Fruit fly (Drosophila melanogaster) whole organism: ENCODE results near the gene CG31140.

Experiments used
- CG8478 ChIP-seq: fragments of >200 bp; optimal IDR thresholded peaks from 2 replicates; lab custom pipeline; 2018; ENCODE audit warnings: inconsistent platforms
- Dll ChIP-seq: fragments of >200 bp; optimal IDR thresholded peaks from 2 replicates; lab custom pipeline; 2017
- pan ChIP-seq: fragments of >200 bp; optimal IDR thresholded peaks from 2 replicates; lab custom pipeline; 2017
- psq ChIP-seq: fragments of >200 bp; optimal IDR thresholded peaks from 2 replicates; lab custom pipeline; 2017

DNA sequence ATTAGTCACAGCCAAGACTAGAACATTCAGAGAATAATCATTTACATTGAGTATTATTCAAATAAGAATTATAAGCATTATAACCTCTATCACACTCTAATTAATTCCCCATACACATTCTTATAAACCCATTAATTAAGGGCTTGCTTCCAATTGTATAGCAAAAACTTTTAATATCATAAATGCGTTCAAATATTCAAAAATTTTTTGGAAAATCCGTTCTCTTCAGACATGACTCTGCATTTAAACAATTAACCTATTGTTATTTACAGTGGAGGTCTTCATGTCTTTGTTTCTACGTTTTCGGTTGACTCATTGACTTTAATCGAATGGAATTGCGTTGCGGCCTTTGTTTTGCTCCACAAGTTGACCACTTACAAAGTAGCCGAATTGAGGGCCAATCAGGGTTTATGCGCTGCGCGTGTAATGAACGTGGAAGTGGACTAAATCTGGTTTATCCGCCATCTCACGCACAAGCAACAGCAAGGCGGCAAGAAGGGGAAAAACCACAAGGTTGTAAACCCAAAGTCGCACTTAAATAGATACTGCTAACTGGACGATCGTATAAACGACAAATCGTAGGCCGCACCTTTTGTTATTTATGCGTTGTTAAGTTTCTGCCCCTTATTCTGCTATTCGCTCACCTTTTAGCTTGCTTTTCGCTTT is 42.0 kb upstream of the CG31140 start:
- TF ChIP-seq psq (lab: Kevin White, UChicago), result no peak
- no peak for TF ChIP-seq pan (lab: Kevin White, UChicago)
- TF ChIP-seq CG8478 (lab: Kevin White, UChicago), result no peak
- no peak for TF ChIP-seq Dll (lab: Kevin White, UChicago)
